Fruit fly (Drosophila melanogaster) whole organism, adult: ENCODE measurements around the gene Svil.

ENCODE experiments used
- CG11617 ChIP-seq: fragments of 200-800 bp; sonication (Bioruptor generic); optimal IDR thresholded peaks from 2 replicates; lab custom pipeline; 2017; ENCODE audit warnings: mild to moderate bottlenecking, missing biosample characterization, missing genetic modification reagents, missing genetic modification characterization
- CG12768 ChIP-seq: fragments of 200-800 bp; sonication (Bioruptor generic); optimal IDR thresholded peaks from 2 replicates; lab custom pipeline; 2017; ENCODE audit warnings: missing biosample characterization, missing genetic modification characterization, mild to moderate bottlenecking, moderate library complexity, missing genetic modification reagents
- CG14711 ChIP-seq: fragments of 200-800 bp; sonication (Bioruptor generic); optimal IDR thresholded peaks from 2 replicates; lab custom pipeline; 2018; ENCODE audit warnings: missing biosample characterization, mild to moderate bottlenecking, missing genetic modification characterization, moderate library complexity
- CG1620 ChIP-seq: fragments of 200-800 bp; sonication (Bioruptor generic); optimal IDR thresholded peaks from 2 replicates; lab custom pipeline; 2016; ENCODE audit warnings: missing biosample characterization, missing genetic modification characterization
- CG33017 ChIP-seq: fragments of 200-800 bp; sonication (Bioruptor generic); optimal IDR thresholded peaks from 2 replicates; lab custom pipeline; 2018; ENCODE audit warnings: missing biosample characterization, mild to moderate bottlenecking, missing genetic modification characterization, moderate library complexity
- CG5204 ChIP-seq: fragments of 200-800 bp; sonication (Bioruptor generic); optimal IDR thresholded peaks from 2 replicates; lab custom pipeline; 2016; ENCODE audit warnings: missing biosample characterization, missing genetic modification characterization
- CG7045 ChIP-seq: fragments of 200-800 bp; sonication (Bioruptor generic); optimal IDR thresholded peaks from 2 replicates; lab custom pipeline; 2017; ENCODE audit warnings: missing biosample characterization, mild to moderate bottlenecking, missing genetic modification characterization
- CG7101 ChIP-seq: fragments of 200-800 bp; sonication (Bioruptor generic); optimal IDR thresholded peaks from 2 replicates; lab custom pipeline; 2018; ENCODE audit warnings: missing biosample characterization, mild to moderate bottlenecking, missing genetic modification characterization, moderate library complexity
- Clk ChIP-seq: fragments of 200-800 bp; sonication (Bioruptor generic); optimal IDR thresholded peaks from 2 replicates; lab custom pipeline; 2017; ENCODE audit warnings: missing biosample characterization, missing genetic modification characterization
- Crg-1 ChIP-seq: fragments of 200-800 bp; sonication (Bioruptor generic); optimal IDR thresholded peaks from 2 replicates; lab custom pipeline; 2016; ENCODE audit warnings: missing biosample characterization, missing genetic modification characterization
- Hr96 ChIP-seq: fragments of 200-800 bp; sonication (Bioruptor generic); optimal IDR thresholded peaks from 2 replicates; lab custom pipeline; 2016; ENCODE audit warnings: missing biosample characterization, missing genetic modification characterization
- Mnt ChIP-seq: fragments of 200-800 bp; sonication (Bioruptor generic); optimal IDR thresholded peaks from 2 replicates; lab custom pipeline; 2016; ENCODE audit warnings: missing biosample characterization, mild to moderate bottlenecking, missing genetic modification characterization
- bab1 ChIP-seq: fragments of 200-800 bp; sonication (Bioruptor generic); optimal IDR thresholded peaks from 3 replicates; lab custom pipeline; 2019; ENCODE audit warnings: missing biosample characterization, mild to moderate bottlenecking, missing genetic modification characterization, moderate library complexity
- cic ChIP-seq: fragments of 200-800 bp; sonication (Bioruptor generic); optimal IDR thresholded peaks from 2 replicates; lab custom pipeline; 2017; ENCODE audit warnings: missing biosample characterization, mild to moderate bottlenecking, missing genetic modification characterization, moderate library complexity
- cnc ChIP-seq, 2 experiments: fragments of >200 bp; optimal IDR thresholded peaks; 2 replicates each; lab custom pipeline; 2017
- kay ChIP-seq: fragments of 200-800 bp; sonication (Bioruptor generic); peaks from one replicate; lab custom pipeline; 2016; ENCODE audit warnings: missing biosample characterization, missing genetic modification characterization, borderline replicate concordance
- ovo ChIP-seq: fragments of 200-800 bp; sonication (Bioruptor generic); optimal IDR thresholded peaks from 2 replicates; lab custom pipeline; 2016; ENCODE audit warnings: missing biosample characterization, missing genetic modification characterization
- pad ChIP-seq: fragments of 200-800 bp; sonication (Bioruptor generic); optimal IDR thresholded peaks from 3 replicates; lab custom pipeline; 2017; ENCODE audit warnings: missing biosample characterization, missing genetic modification characterization, mild to moderate bottlenecking, moderate library complexity, missing genetic modification reagents
- tj ChIP-seq: fragments of 200-800 bp; sonication (Bioruptor generic); optimal IDR thresholded peaks from 3 replicates; lab custom pipeline; 2017; ENCODE audit warnings: missing biosample characterization, mild to moderate bottlenecking, missing genetic modification characterization, moderate library complexity
- toe ChIP-seq: fragments of 200-800 bp; sonication (Bioruptor generic); optimal IDR thresholded peaks from 2 replicates; lab custom pipeline; 2016; ENCODE audit warnings: missing biosample characterization, missing genetic modification characterization

Svil gene

DNA sequence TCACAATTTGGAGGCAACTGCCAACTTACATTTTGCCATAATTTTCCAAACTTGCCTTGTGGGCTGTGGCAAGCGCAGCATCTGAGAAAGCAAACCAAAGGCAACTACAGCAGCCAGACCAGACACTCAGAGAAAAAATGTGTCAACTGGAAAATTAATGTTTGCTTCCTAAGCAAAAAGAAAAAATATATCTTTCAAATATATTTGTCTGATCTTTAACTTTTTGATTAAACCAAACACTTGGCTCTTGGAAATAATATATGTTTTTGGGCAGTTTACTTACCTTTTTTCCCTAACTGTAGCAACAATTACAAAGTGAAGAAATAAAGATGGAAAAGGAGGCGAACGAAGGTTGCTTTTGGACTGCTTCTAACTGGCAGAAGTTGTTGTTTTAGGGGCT lies 109.8 kb downstream of the Svil start:
- TF ChIP-seq CG7101 (tag; lab: Kevin White, UChicago) (no peak), cnc (optimal IDR thresholded peaks at IDR 0.05; lab: Kevin White, UChicago) (no peak), CG7045 (GFP tag; lab: Kevin White, UChicago) (no peak), tj (no peak), CG14711 (tag; lab: Kevin White, UChicago) (no peak), CG1620 (GFP tag; lab: Kevin White, UChicago) (no peak), CG5204 (GFP tag; lab: Kevin White, UChicago) (no peak), pad (GFP tag; lab: Kevin White, UChicago) (no peak), Hr96 (no peak)

DNA sequence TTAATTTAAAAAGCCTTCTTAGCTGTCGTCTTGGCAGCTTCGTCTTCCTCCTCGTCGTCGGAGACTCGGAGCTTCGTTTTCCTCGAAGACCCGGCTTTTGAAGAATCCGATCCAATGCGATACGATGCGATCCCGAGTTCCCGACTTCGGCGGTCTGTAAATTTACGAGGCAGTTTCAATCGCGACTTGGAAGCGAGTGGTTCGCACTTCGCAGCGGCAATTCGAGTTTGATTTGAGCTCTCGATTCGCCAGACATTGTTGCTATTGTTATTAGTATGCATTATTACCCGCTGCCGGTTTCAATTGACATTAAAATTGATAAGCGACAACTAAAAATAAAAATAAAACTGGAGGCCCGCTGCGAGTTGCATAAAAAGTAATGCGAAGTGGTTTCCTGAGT lies 111.2 kb downstream of the Svil start, which contains the start of gene CG1146:
CG1146 (plus strand) TSS at position 171 of the 400 bp plus-strand sequence.
- TF ChIP-seq CG12768 (GFP tag; lab: Kevin White, UChicago) (peak; percentile 7), toe (GFP tag; lab: Kevin White, UChicago) (no peak)

DNA sequence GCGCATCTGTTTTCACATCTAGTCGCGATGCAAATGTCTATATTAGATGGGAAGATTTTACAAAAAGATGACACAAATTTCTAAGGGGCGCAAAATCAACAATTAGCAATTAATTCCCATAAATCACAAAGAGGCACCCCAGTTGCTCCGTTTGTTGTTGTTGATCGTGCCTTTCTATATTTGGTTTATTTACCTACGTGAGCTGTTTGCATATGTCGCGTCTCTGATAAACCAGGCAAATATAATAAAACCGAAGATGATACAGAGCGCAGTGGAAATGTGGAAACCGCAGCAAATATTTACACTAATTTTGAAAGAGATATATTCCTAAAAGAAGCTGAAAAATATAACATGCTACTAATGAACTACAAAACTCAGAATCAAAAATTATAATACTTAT lies 112.0 kb downstream of the Svil start:
- TF ChIP-seq CG12768 (GFP tag; lab: Kevin White, UChicago) (peak; percentile 11), CG7045 (GFP tag; lab: Kevin White, UChicago) (peak; percentile 80), kay (GFP tag; lab: Kevin White, UChicago) (peak; percentile 72), tj (no peak)

DNA sequence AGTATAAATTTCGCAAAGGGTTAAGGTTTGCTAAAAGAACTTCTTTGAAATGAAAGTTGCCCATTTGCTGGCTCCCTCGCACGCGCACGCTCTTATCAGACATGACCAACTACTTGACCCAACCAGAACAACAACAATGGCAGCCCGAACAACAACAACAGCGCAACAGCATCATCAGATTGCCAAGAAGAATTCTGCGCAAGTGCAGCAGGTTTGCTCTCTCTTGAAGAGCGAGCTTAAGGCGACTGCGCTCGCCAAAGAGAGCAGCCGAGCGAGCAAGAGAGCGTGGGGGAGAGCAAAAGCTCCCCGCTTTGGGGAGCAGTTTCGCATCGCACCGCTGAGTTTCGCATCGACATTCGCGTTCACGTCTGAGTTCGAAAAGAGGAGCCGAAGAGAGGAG lies 112.4 kb downstream of the Svil start:
- TF ChIP-seq CG33017 (tag; lab: Kevin White, UChicago): no peak
- TF ChIP-seq bab1 (GFP tag; lab: Kevin White, UChicago): peak; percentile 17

DNA sequence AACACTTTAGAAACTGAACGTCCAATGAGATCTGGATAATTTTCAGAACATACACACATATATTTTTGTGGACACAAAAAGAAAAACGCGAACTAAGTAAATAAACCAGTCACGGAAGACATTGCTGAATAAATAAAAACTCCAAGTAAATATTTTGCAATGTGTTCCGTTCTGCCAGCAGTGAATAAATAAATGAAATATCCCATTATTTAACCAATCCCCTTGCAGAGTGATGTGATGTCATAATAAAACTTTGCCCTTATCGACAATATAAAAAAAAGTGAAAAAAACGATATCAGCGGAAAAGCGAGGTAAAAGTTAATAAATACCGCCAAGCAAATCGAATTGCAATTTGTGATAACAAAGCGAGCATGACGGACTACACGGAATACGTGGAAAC lies 113.3 kb downstream of the Svil start:
- TF ChIP-seq CG1620 (GFP tag; lab: Kevin White, UChicago) (no peak), cic (GFP tag; lab: Kevin White, UChicago) (no peak), Clk (GFP tag; lab: Kevin White, UChicago) (no peak), CG33017 (tag; lab: Kevin White, UChicago) (no peak), Crg-1 (GFP tag; lab: Kevin White, UChicago) (no peak), cnc (optimal IDR thresholded peaks at IDR 0.05; lab: Kevin White, UChicago) (no peak), tj (peak; percentile 25), CG11617 (no peak), Hr96 (no peak), CG5204 (GFP tag; lab: Kevin White, UChicago) (no peak), kay (GFP tag; lab: Kevin White, UChicago) (no peak), CG7045 (GFP tag; lab: Kevin White, UChicago) (no peak), CG7101 (tag; lab: Kevin White, UChicago) (peak; percentile 16), CG14711 (tag; lab: Kevin White, UChicago) (peak; percentile 17), toe (GFP tag; lab: Kevin White, UChicago) (no peak), Mnt (GFP tag; lab: Kevin White, UChicago) (no peak), bab1 (GFP tag; lab: Kevin White, UChicago) (no peak), ovo (GFP tag; lab: Kevin White, UChicago) (no peak), pad (GFP tag; lab: Kevin White, UChicago) (no peak), CG12768 (GFP tag; lab: Kevin White, UChicago) (peak; percentile 37)

DNA sequence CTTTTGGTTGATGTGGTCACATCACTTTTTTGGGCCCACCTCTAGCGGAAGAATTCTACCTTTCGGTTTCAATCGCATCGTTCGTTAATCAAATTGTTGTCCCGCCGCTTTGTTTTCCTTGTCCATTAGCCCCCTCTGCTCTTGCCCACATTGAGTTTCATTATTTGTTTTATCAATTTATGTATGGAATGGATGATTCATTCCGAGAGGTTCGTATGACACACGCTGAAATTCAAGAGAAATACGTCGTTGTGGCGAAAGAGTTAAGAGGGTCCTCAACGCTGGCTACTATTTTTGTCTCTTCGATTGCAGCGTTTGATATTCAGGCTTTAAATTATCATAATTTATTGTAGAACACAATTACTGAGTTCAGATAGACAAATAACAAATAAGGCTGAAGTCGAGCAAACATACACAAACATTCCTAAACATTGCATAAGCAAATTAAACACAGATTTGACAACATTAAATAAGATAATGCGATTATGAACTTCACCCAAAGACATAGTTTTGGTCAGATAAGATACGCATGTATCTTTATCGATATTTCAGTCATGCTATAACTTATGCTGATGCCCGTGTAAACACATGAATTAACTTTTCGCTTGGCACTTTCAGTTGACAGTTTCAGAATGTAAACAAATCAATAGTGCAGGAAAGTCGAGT lies 116.2 kb downstream of the Svil start:
- TF ChIP-seq Mnt (GFP tag; lab: Kevin White, UChicago) (no peak), CG33017 (tag; lab: Kevin White, UChicago) (no peak), kay (GFP tag; lab: Kevin White, UChicago) (no peak), CG12768 (GFP tag; lab: Kevin White, UChicago) (no peak), CG14711 (tag; lab: Kevin White, UChicago) (no peak), CG7101 (tag; lab: Kevin White, UChicago) (no peak), Clk (GFP tag; lab: Kevin White, UChicago) (no peak), CG1620 (GFP tag; lab: Kevin White, UChicago) (no peak), CG7045 (GFP tag; lab: Kevin White, UChicago) (no peak), ovo (GFP tag; lab: Kevin White, UChicago) (no peak), toe (GFP tag; lab: Kevin White, UChicago) (no peak), CG5204 (GFP tag; lab: Kevin White, UChicago) (no peak), cic (GFP tag; lab: Kevin White, UChicago) (no peak), cnc (optimal IDR thresholded peaks at IDR 0.05; lab: Kevin White, UChicago) (no peak), CG11617 (no peak), bab1 (GFP tag; lab: Kevin White, UChicago) (no peak), Crg-1 (GFP tag; lab: Kevin White, UChicago) (no peak)

DNA sequence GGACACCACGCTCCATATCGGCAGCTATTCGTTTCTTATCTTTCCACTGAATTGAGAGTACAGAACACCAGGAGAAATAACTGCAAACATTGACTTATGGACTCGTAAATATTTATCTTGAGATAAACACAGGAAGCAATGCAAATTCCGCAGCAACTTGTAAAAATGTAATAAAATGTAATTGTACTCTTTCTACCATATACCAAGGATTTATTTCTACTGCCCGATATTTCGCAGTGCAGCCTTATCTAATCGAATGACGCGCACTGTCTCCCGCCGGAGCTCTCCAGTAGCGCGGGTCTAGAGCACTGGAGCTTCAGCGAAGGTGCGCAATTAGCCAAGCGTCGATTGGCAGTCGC lies 116.7 kb downstream of the Svil start:
- TF ChIP-seq ovo (GFP tag; lab: Kevin White, UChicago) (peak; percentile 72), Crg-1 (GFP tag; lab: Kevin White, UChicago) (peak; percentile 76), toe (GFP tag; lab: Kevin White, UChicago) (peak; percentile 93), kay (GFP tag; lab: Kevin White, UChicago) (peak; percentile 98), CG12768 (GFP tag; lab: Kevin White, UChicago) (peak; percentile 99), CG5204 (GFP tag; lab: Kevin White, UChicago) (peak; percentile 94), bab1 (GFP tag; lab: Kevin White, UChicago) (peak; percentile 92), CG1620 (GFP tag; lab: Kevin White, UChicago) (peak; percentile 81), CG11617 (peak; percentile 98), cnc (optimal IDR thresholded peaks at IDR 0.05; lab: Kevin White, UChicago) (no peak), Hr96 (peak; percentile 97), cic (GFP tag; lab: Kevin White, UChicago) (peak; percentile 94), tj (peak; percentile 78), CG7101 (tag; lab: Kevin White, UChicago) (peak; percentile 96), Clk (GFP tag; lab: Kevin White, UChicago) (peak; percentile 96), CG33017 (tag; lab: Kevin White, UChicago) (peak; percentile 96), Mnt (GFP tag; lab: Kevin White, UChicago) (peak; percentile 90), CG7045 (GFP tag; lab: Kevin White, UChicago) (peak; percentile 98), CG14711 (tag; lab: Kevin White, UChicago) (peak; percentile 94), pad (GFP tag; lab: Kevin White, UChicago) (peak; percentile 88)
